Worm (Caenorhabditis elegans) whole organism, late embryonic: Measurements from ENCODE around the gene gfl-1.

Source experiments
- C08G9.2 ChIP-seq: sonication (generic microtip); optimal IDR thresholded peaks from 2 replicates; lab custom pipeline; 2016; ENCODE audit warnings: mild to moderate bottlenecking, missing genetic modification characterization, moderate library complexity, missing compliant biosample characterization
- F13H6.1 ChIP-seq: sonication (generic microtip); optimal IDR thresholded peaks from 2 replicates; lab custom pipeline; 2016; ENCODE audit warnings: missing genetic modification characterization, missing compliant biosample characterization
- ama-1 ChIP-seq: fragments of 150-350 bp; optimal IDR thresholded peaks from 2 replicates; lab custom pipeline; 2014
- ceh-2 ChIP-seq: sonication (generic microtip); optimal IDR thresholded peaks from 2 replicates; lab custom pipeline; 2016; ENCODE audit warnings: missing genotype, missing genetic modification characterization, missing compliant biosample characterization
- ceh-30 ChIP-seq: fragments of 150-350 bp; optimal IDR thresholded peaks from 2 replicates; lab custom pipeline; 2014; ENCODE audit warnings: missing biosample characterization, missing genetic modification characterization
- dmd-4 ChIP-seq: sonication (generic microtip); optimal IDR thresholded peaks from 2 replicates; lab custom pipeline; 2016; ENCODE audit warnings: borderline replicate concordance, missing genetic modification characterization, missing compliant biosample characterization
- elt-2 ChIP-seq: sonication (generic microtip); optimal IDR thresholded peaks from 2 replicates; lab custom pipeline; 2016; ENCODE audit warnings: missing genetic modification reagents, missing genetic modification characterization, missing compliant biosample characterization
- elt-4 ChIP-seq: sonication (generic microtip); optimal IDR thresholded peaks from 2 replicates; lab custom pipeline; 2016; ENCODE audit warnings: missing genetic modification characterization, missing compliant biosample characterization
- fkh-6 ChIP-seq: sonication (generic microtip); optimal IDR thresholded peaks from 2 replicates; lab custom pipeline; 2016; ENCODE audit warnings: missing genetic modification characterization, missing compliant biosample characterization
- npax-4 ChIP-seq: sonication (generic microtip); optimal IDR thresholded peaks from 2 replicates; lab custom pipeline; 2016; ENCODE audit warnings: missing genetic modification characterization, missing compliant biosample characterization
- ref-2 ChIP-seq: sonication (generic microtip); optimal IDR thresholded peaks from 2 replicates; lab custom pipeline; 2016; ENCODE audit warnings: missing genetic modification characterization, missing compliant biosample characterization
- zip-5 ChIP-seq: sonication (generic microtip); optimal IDR thresholded peaks from 2 replicates; lab custom pipeline; 2016; ENCODE audit warnings: missing genetic modification characterization, missing compliant biosample characterization

DNA sequence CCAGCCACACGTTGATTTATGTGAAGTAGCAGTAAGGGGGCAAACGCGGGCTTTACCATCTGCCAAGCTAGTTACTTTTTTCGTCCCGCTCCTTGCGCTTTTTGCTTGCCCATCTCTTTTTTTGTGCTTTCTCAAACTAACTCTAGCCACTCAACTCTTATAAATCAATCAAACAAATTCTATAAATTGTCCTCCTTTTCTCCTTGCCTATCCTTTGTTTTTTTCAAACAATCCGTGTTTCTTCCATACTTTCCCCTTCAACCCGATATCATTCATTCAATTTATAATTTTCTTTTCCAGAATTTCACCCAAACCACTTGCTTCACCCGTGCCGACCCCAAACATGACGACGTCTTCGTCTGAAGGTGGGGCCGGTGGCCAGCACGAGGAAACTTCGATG is 49.1 kb downstream of the gfl-1 start, which contains the start of gene srgp-1:
- no peak for TF ChIP-seq elt-4 (tag; lab: Kevin White, UChicago)
- no peak for TF ChIP-seq F13H6.1 (tag; lab: Kevin White, UChicago)
- TF ChIP-seq ama-1 (lab: Kevin White, UChicago), result no peak
- no peak for TF ChIP-seq ceh-2 (tag; lab: Kevin White, UChicago)
- no peak for TF ChIP-seq npax-4 (tag; lab: Kevin White, UChicago)
- TF ChIP-seq C08G9.2, result no peak
- no peak for TF ChIP-seq ref-2 (tag; lab: Kevin White, UChicago)
- no peak for TF ChIP-seq dmd-4 (tag; lab: Kevin White, UChicago)
- no peak for TF ChIP-seq ceh-30 (tag; lab: Kevin White, UChicago)
- no peak for TF ChIP-seq zip-5 (tag; lab: Kevin White, UChicago)
- TF ChIP-seq elt-2 (tag; lab: Kevin White, UChicago), result no peak
- TF ChIP-seq fkh-6 (tag; lab: Kevin White, UChicago), result no peak
